Worm (Caenorhabditis elegans) whole organism, young adult: ENCODE data around the gene ctl-3.

Experiments used
- B0035.1 ChIP-seq: sonication (generic microtip); optimal IDR thresholded peaks from 2 replicates; lab custom pipeline; 2016; ENCODE audit warnings: missing genetic modification characterization, mild to moderate bottlenecking, missing compliant biosample characterization, missing genotype, missing genetic modification reagents
- B0336.3 ChIP-seq: fragments of 200-800 bp; sonication (Bioruptor generic); IDR thresholded peaks from 2 replicates; pipeline ENCODE4 v1.3.6; 2022; ENCODE audit warnings: missing genetic modification characterization, missing compliant biosample characterization
- D2030.7 ChIP-seq: fragments of 200-800 bp; sonication (Bioruptor generic); IDR thresholded peaks from 2 replicates; pipeline ENCODE4 v1.3.6; 2022; ENCODE audit warnings: missing genetic modification reagents, missing genetic modification characterization, missing compliant biosample characterization
- F33H1.4 ChIP-seq: fragments of 200-800 bp; sonication (Bioruptor generic); IDR thresholded peaks from 2 replicates; pipeline ENCODE4 v1.3.6; 2022; ENCODE audit warnings: missing genetic modification reagents, missing genetic modification characterization, missing compliant biosample characterization
- F37B4.10 ChIP-seq: fragments of 200-800 bp; sonication (Bioruptor generic); IDR thresholded peaks from 2 replicates; pipeline ENCODE4 v1.3.6; 2022; ENCODE audit warnings: missing genetic modification characterization, missing compliant biosample characterization
- F52B5.7 ChIP-seq: sonication (generic microtip); optimal IDR thresholded peaks from 2 replicates; lab custom pipeline; 2016; ENCODE audit warnings: mild to moderate bottlenecking, missing genetic modification characterization, missing compliant biosample characterization
- F57A8.1 ChIP-seq: fragments of 200-800 bp; sonication (Bioruptor generic); optimal IDR thresholded peaks from 2 replicates; lab custom pipeline; 2018; ENCODE audit warnings: mild to moderate bottlenecking, missing genetic modification characterization, moderate library complexity, missing compliant biosample characterization
- F57C9.4 ChIP-seq: sonication (generic microtip); optimal IDR thresholded peaks from 2 replicates; lab custom pipeline; 2017; ENCODE audit warnings: mild to moderate bottlenecking, missing genetic modification characterization, missing compliant biosample characterization
- K12H6.12 ChIP-seq: fragments of 200-800 bp; sonication (Bioruptor generic); optimal IDR thresholded peaks from 2 replicates; lab custom pipeline; 2018; ENCODE audit warnings: mild to moderate bottlenecking, missing genetic modification characterization, missing compliant biosample characterization
- T07F8.4 ChIP-seq: sonication (generic microtip); optimal IDR thresholded peaks from 2 replicates; lab custom pipeline; 2016; ENCODE audit warnings: mild to moderate bottlenecking, missing genetic modification characterization, moderate library complexity, missing compliant biosample characterization
- T26A5.8 ChIP-seq: sonication (generic microtip); optimal IDR thresholded peaks from 2 replicates; lab custom pipeline; 2016; ENCODE audit warnings: missing genetic modification characterization, missing compliant biosample characterization
- Y53F4B.3 ChIP-seq: fragments of 200-800 bp; sonication (Bioruptor generic); IDR thresholded peaks from 2 replicates; pipeline ENCODE4 v1.3.6; 2022; ENCODE audit warnings: missing genetic modification reagents, missing genetic modification characterization, missing compliant biosample characterization
- Y53G8AR.9 ChIP-seq: fragments of 200-800 bp; sonication (Bioruptor generic); conservative IDR thresholded peaks from 2 replicates; pipeline ENCODE4 v1.3.6; 2022; ENCODE audit warnings: missing genetic modification reagents, missing genetic modification characterization, missing compliant biosample characterization
- Y56A3A.18 ChIP-seq: fragments of 200-800 bp; sonication (Bioruptor generic); IDR thresholded peaks from 2 replicates; pipeline ENCODE4 v1.3.6; 2022; ENCODE audit warnings: missing genetic modification reagents, missing genetic modification characterization, missing compliant biosample characterization
- Y67H2A.10 ChIP-seq: fragments of 200-800 bp; sonication (Bioruptor generic); conservative IDR thresholded peaks from 2 replicates; pipeline ENCODE4 v1.3.6; 2022; ENCODE audit warnings: missing genetic modification reagents, missing genetic modification characterization, missing compliant biosample characterization
- ama-1 ChIP-seq, 3 experiments: fragments of 150-350 bp in 1 of 3; sonication (generic microtip) in 2 of 3; optimal IDR thresholded peaks; 2 replicates each; lab custom pipeline; 2014 to 2018; ENCODE audit warnings: missing biosample characterization in 2 of 3, missing genetic modification characterization in 2 of 3, missing genetic modification reagents in 2 of 3
- ccch-3 ChIP-seq: fragments of 200-800 bp; sonication (Bioruptor generic); optimal IDR thresholded peaks from 2 replicates; lab custom pipeline; 2018; ENCODE audit warnings: mild to moderate bottlenecking, missing genetic modification characterization, missing compliant biosample characterization
- cebp-1 ChIP-seq, 2 experiments: fragments of 200-800 bp in 1 of 2; sonication (Bioruptor generic) in 1 of 2; sonication (generic microtip) in 1 of 2; IDR thresholded peaks in 1 of 2; optimal IDR thresholded peaks in 1 of 2; 2 replicates each; pipeline versions ENCODE4 v1.3.6 to Lab custom; 2017 to 2022; ENCODE audit warnings: missing compliant biosample characterization in 2 of 2, missing genetic modification characterization in 2 of 2, mild to moderate bottlenecking in 1 of 2, missing genetic modification reagents in 1 of 2, moderate library complexity in 1 of 2
- ceh-79 ChIP-seq: sonication (generic microtip); optimal IDR thresholded peaks from 2 replicates; lab custom pipeline; 2017; ENCODE audit warnings: mild to moderate bottlenecking, missing genetic modification characterization, missing compliant biosample characterization
- egl-44 ChIP-seq: fragments of 200-800 bp; sonication (Bioruptor generic); IDR thresholded peaks from 2 replicates; pipeline ENCODE4 v1.3.6; 2022; ENCODE audit warnings: missing genetic modification reagents, missing genetic modification characterization, missing compliant biosample characterization
- egrh-3 ChIP-seq: fragments of 200-800 bp; sonication (Bioruptor generic); IDR thresholded peaks from 2 replicates; pipeline ENCODE4 v1.3.6; 2022; ENCODE audit warnings: missing genetic modification reagents, missing genetic modification characterization, missing compliant biosample characterization
- ets-4 ChIP-seq: fragments of 200-800 bp; sonication (Bioruptor generic); optimal IDR thresholded peaks from 2 replicates; lab custom pipeline; 2018; ENCODE audit warnings: mild to moderate bottlenecking, missing genetic modification characterization, missing compliant biosample characterization
- gei-17 ChIP-seq: fragments of 200-800 bp; sonication (Bioruptor generic); optimal IDR thresholded peaks from 2 replicates; lab custom pipeline; 2018; ENCODE audit warnings: mild to moderate bottlenecking, missing genetic modification characterization, missing compliant biosample characterization
- hlh-12 ChIP-seq: sonication (generic microtip); optimal IDR thresholded peaks from 2 replicates; lab custom pipeline; 2016; ENCODE audit warnings: missing genetic modification characterization, missing compliant biosample characterization
- hmg-20 ChIP-seq: fragments of 200-800 bp; sonication (Bioruptor generic); IDR thresholded peaks from 2 replicates; pipeline ENCODE4 v1.3.6; 2022; ENCODE audit warnings: missing genetic modification reagents, missing genetic modification characterization, missing compliant biosample characterization
- hrde-1 ChIP-seq: sonication (generic microtip); optimal IDR thresholded peaks from 2 replicates; lab custom pipeline; 2016; ENCODE audit warnings: missing genetic modification characterization, mild to moderate bottlenecking, missing compliant biosample characterization, moderate library complexity, missing genotype, missing genetic modification reagents, borderline replicate concordance
- let-607 ChIP-seq, 2 experiments: fragments of 200-800 bp in 1 of 2; sonication (Bioruptor generic) in 1 of 2; sonication (generic microtip) in 1 of 2; optimal IDR thresholded peaks; 2 replicates each; lab custom pipeline; 2016 to 2018; ENCODE audit warnings: mild to moderate bottlenecking in 2 of 2, missing compliant biosample characterization in 2 of 2, missing genetic modification characterization in 2 of 2, moderate library complexity in 2 of 2, missing genotype in 1 of 2
- lin-35 ChIP-seq, 3 experiments: fragments of 150-350 bp in 2 of 3; sonication (generic microtip) in 1 of 3; optimal IDR thresholded peaks; 2 replicates each; lab custom pipeline; 2014 to 2018; ENCODE audit warnings: missing biosample characterization in 3 of 3, missing genetic modification characterization in 3 of 3, missing genetic modification reagents in 3 of 3
- lin-54 ChIP-seq: fragments of 200-800 bp; sonication (Bioruptor generic); optimal IDR thresholded peaks from 2 replicates; lab custom pipeline; 2018; ENCODE audit warnings: mild to moderate bottlenecking, missing genetic modification characterization, missing compliant biosample characterization
- lsl-1 ChIP-seq: fragments of 200-800 bp; sonication (Bioruptor generic); optimal IDR thresholded peaks from 2 replicates; lab custom pipeline; 2018; ENCODE audit warnings: mild to moderate bottlenecking, missing genetic modification characterization, moderate library complexity, missing compliant biosample characterization
- madf-8 ChIP-seq: fragments of 200-800 bp; sonication (Bioruptor generic); conservative IDR thresholded peaks from 2 replicates; pipeline ENCODE4 v1.3.6; 2022; ENCODE audit warnings: missing genetic modification reagents, missing genetic modification characterization, missing compliant biosample characterization
- mxl-1 ChIP-seq: sonication (generic microtip); optimal IDR thresholded peaks from 2 replicates; lab custom pipeline; 2016; ENCODE audit warnings: missing genetic modification characterization, missing compliant biosample characterization
- nfya-1 ChIP-seq: sonication (generic microtip); optimal IDR thresholded peaks from 2 replicates; lab custom pipeline; 2017; ENCODE audit warnings: antibody characterized with exemption, missing compliant biosample characterization, missing genetic modification characterization, borderline replicate concordance; ENCODE audit not compliant: insufficient read depth
- nfyb-1 ChIP-seq: fragments of 200-800 bp; sonication (Bioruptor generic); IDR thresholded peaks from 2 replicates; pipeline ENCODE4 v1.3.6; 2022; ENCODE audit warnings: missing genetic modification reagents, missing genetic modification characterization, missing compliant biosample characterization
- rcor-1 ChIP-seq: fragments of 200-800 bp; sonication (Bioruptor generic); IDR thresholded peaks from 2 replicates; pipeline ENCODE4 v1.3.6; 2022; ENCODE audit warnings: missing genetic modification reagents, missing genetic modification characterization, missing compliant biosample characterization
- rec-8 ChIP-seq, 2 experiments: sonication (generic microtip); optimal IDR thresholded peaks; 2 replicates each; lab custom pipeline; 2016; ENCODE audit warnings: mild to moderate bottlenecking in 2 of 2, missing genetic modification characterization in 2 of 2, missing genetic modification reagents in 2 of 2, missing genotype in 2 of 2, missing biosample characterization in 1 of 2, missing compliant biosample characterization in 1 of 2, moderate library complexity in 1 of 2
- rpc-1 ChIP-seq, 2 experiments: fragments of 150-350 bp in 1 of 2; sonication (generic microtip) in 1 of 2; optimal IDR thresholded peaks; 2 replicates each; lab custom pipeline; 2014 to 2018; ENCODE audit warnings: missing biosample characterization in 1 of 2, missing genetic modification characterization in 1 of 2, missing genetic modification reagents in 1 of 2, missing genotype in 1 of 2
- sdz-38 ChIP-seq: sonication (generic microtip); optimal IDR thresholded peaks from 2 replicates; lab custom pipeline; 2016; ENCODE audit warnings: missing genotype, missing genetic modification characterization, missing compliant biosample characterization
- sea-2 ChIP-seq: fragments of 200-800 bp; sonication (Bioruptor generic); IDR thresholded peaks from 2 replicates; pipeline ENCODE4 v1.3.6; 2022; ENCODE audit warnings: missing genetic modification characterization, missing compliant biosample characterization
- sptf-2 ChIP-seq: fragments of 200-800 bp; sonication (Bioruptor generic); optimal IDR thresholded peaks from 2 replicates; lab custom pipeline; 2018; ENCODE audit warnings: mild to moderate bottlenecking, missing genetic modification characterization, missing compliant biosample characterization
- tbx-9 ChIP-seq: sonication (generic microtip); optimal IDR thresholded peaks from 2 replicates; lab custom pipeline; 2016; ENCODE audit warnings: borderline replicate concordance, missing genetic modification characterization, inconsistent platforms, missing compliant biosample characterization
- unc-62 ChIP-seq: fragments of 150-350 bp; optimal IDR thresholded peaks from 2 replicates; lab custom pipeline; 2014; ENCODE audit warnings: missing biosample characterization, missing genetic modification reagents, missing genetic modification characterization
- zfh-2 ChIP-seq: fragments of 200-800 bp; sonication (Bioruptor generic); conservative IDR thresholded peaks from 2 replicates; pipeline ENCODE4 v1.3.6; 2022; ENCODE audit warnings: missing genetic modification reagents, missing genetic modification characterization, missing compliant biosample characterization
- ztf-22 ChIP-seq: fragments of 200-800 bp; sonication (Bioruptor generic); optimal IDR thresholded peaks from 2 replicates; lab custom pipeline; 2018; ENCODE audit warnings: mild to moderate bottlenecking, missing genetic modification characterization, moderate library complexity, missing compliant biosample characterization
- ztf-26 ChIP-seq: sonication (generic microtip); optimal IDR thresholded peaks from 2 replicates; lab custom pipeline; 2017; ENCODE audit warnings: missing genetic modification characterization, missing compliant biosample characterization
- ztf-28 ChIP-seq: fragments of 200-800 bp; sonication (Bioruptor generic); IDR thresholded peaks from 2 replicates; pipeline ENCODE4 v1.3.6; 2022; ENCODE audit warnings: missing genetic modification reagents, missing genetic modification characterization, missing compliant biosample characterization
- ztf-6 ChIP-seq: fragments of 200-800 bp; sonication (Bioruptor generic); IDR thresholded peaks from 2 replicates; pipeline ENCODE4 v1.3.6; 2022; ENCODE audit warnings: missing genetic modification reagents, missing genetic modification characterization, missing compliant biosample characterization

The ctl-3 gene

DNA sequence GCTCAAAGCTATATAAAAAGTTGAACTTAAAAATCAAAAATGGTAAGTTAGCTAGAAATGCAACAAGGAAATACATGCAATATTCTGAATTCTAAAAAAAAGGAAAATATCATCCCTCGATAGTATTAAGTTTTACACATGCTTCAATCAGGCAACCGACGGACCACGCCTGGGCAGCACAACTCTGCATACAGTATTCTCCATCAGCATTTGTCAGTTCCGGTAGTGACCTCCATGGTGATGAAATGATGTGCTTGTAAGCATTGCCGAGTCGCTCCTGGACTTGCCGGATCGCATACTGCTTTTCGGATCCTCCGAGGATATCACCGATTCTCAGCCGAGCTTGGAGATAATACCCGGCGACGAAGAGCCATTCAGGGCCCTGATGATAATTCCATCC is 40.2 kb upstream of the ctl-3 start (continued):
- TF ChIP-seq B0336.3 (GFP tag; lab: Robert Waterston, UW) = peak; percentile 87
- peak; percentile 36 for TF ChIP-seq tbx-9
- TF ChIP-seq gei-17 = no peak
- TF ChIP-seq F52B5.7 (tag; lab: Kevin White, UChicago) = peak; percentile 39
- no peak for TF ChIP-seq ztf-6 (GFP tag; lab: Robert Waterston, UW)
- TF ChIP-seq F57C9.4 (tag; lab: Kevin White, UChicago) = peak; percentile 17
- no peak for TF ChIP-seq ama-1 (optimal IDR thresholded peaks at IDR 0.05; lab: Kevin White, UChicago)
- peak in 1 of 2 experiments; percentile 75 for TF ChIP-seq ama-1 (GFP tag; optimal IDR thresholded peaks at IDR 0.05; lab: Kevin White, UChicago)
- TF ChIP-seq T07F8.4 (tag; lab: Kevin White, UChicago) = no peak
- TF ChIP-seq ccch-3 (GFP tag; lab: Kevin White, UChicago) = no peak
- no peak for TF ChIP-seq mxl-1 (tag; lab: Kevin White, UChicago)
- no peak for TF ChIP-seq F33H1.4 (GFP tag; lab: Robert Waterston, UW)
- no peak for TF ChIP-seq rec-8 (tag; optimal IDR thresholded peaks at IDR 0.05; lab: Kevin White, UChicago)
- TF ChIP-seq D2030.7 (GFP tag; lab: Robert Waterston, UW) = 0 out of 2 replicates have a peak, but pooled peaks have one; percentile 13
- TF ChIP-seq K12H6.12 (tag; lab: Kevin White, UChicago) = no peak
- TF ChIP-seq egrh-3 (GFP tag; lab: Robert Waterston, UW) = no peak
- TF ChIP-seq T26A5.8 (tag; lab: Kevin White, UChicago) = peak; percentile 4
- peak; percentile 70 for TF ChIP-seq hrde-1
- TF ChIP-seq ets-4 (GFP tag; lab: Kevin White, UChicago) = no peak
- TF ChIP-seq Y67H2A.10 (GFP tag; lab: Robert Waterston, UW) = 0 out of 2 replicates have a peak, but pooled peaks have one; percentile 49
- no peak for TF ChIP-seq cebp-1 (GFP tag; IDR thresholded peaks at IDR 0.05; lab: Robert Waterston, UW)
- peak; percentile 71 for TF ChIP-seq cebp-1 (tag; optimal IDR thresholded peaks at IDR 0.05; lab: Kevin White, UChicago)
- 0 out of 2 replicates have a peak, but pooled peaks have one; percentile 51 for TF ChIP-seq Y53G8AR.9 (GFP tag; lab: Robert Waterston, UW)
- TF ChIP-seq lsl-1 (GFP tag; lab: Kevin White, UChicago) = peak; percentile 46
- peak; percentile 30 for TF ChIP-seq lin-54 (GFP tag; lab: Kevin White, UChicago)
- no peak for TF ChIP-seq Y53F4B.3 (GFP tag; lab: Robert Waterston, UW)
- 0 out of 2 replicates have a peak, but pooled peaks have one; percentile 41 for TF ChIP-seq egl-44
- no peak for TF ChIP-seq lin-35 (GFP tag; optimal IDR thresholded peaks at IDR 0.05; lab: Kevin White, UChicago)
- no peak for TF ChIP-seq hlh-12 (tag; lab: Kevin White, UChicago)
- no peak for TF ChIP-seq F57A8.1
- TF ChIP-seq ceh-79 = no peak
- TF ChIP-seq zfh-2 (GFP tag; lab: Robert Waterston, UW) = peak; percentile 6; the same call in 1 of the 2 replicates
- no peak for TF ChIP-seq sdz-38 (tag; lab: Kevin White, UChicago)
- no peak for TF ChIP-seq Y56A3A.18 (GFP tag; lab: Robert Waterston, UW)
- no peak for TF ChIP-seq nfya-1 (tag; lab: Kevin White, UChicago)
- no peak for TF ChIP-seq ztf-22 (GFP tag; lab: Kevin White, UChicago)
- TF ChIP-seq let-607 (tag; optimal IDR thresholded peaks at IDR 0.05; lab: Kevin White, UChicago) = no peak
- TF ChIP-seq rpc-1 (optimal IDR thresholded peaks at IDR 0.05; lab: Kevin White, UChicago) = no peak
- no peak for TF ChIP-seq rpc-1 (tag; optimal IDR thresholded peaks at IDR 0.05; lab: Kevin White, UChicago)
- no peak for TF ChIP-seq hmg-20 (GFP tag; lab: Robert Waterston, UW)
- TF ChIP-seq B0035.1 = no peak
- no peak for TF ChIP-seq sea-2 (GFP tag; lab: Robert Waterston, UW)
- no peak for TF ChIP-seq ztf-28 (GFP tag; lab: Robert Waterston, UW)
- no peak for TF ChIP-seq madf-8 (GFP tag; lab: Robert Waterston, UW)
- no peak for TF ChIP-seq unc-62 (GFP tag; lab: Kevin White, UChicago)
- TF ChIP-seq sptf-2 (GFP tag; lab: Kevin White, UChicago) = no peak
- no peak for TF ChIP-seq ztf-26
- no peak for TF ChIP-seq F37B4.10
- TF ChIP-seq nfyb-1 = peak; percentile 69; the same call in 1 of the 2 replicates
- TF ChIP-seq rcor-1 (GFP tag; lab: Robert Waterston, UW) = peak; percentile 55
